Fruit fly (Drosophila melanogaster): ENCODE measurements around the gene p130CAS.

The p130CAS gene

dm6 chr3L:131998-132693 is 20.5 kb upstream of the p130CAS start (continued):
- TF ChIP-seq C15 (GFP tag; IDR thresholded peaks at IDR 0.05) (no peak), CG4328 (GFP tag; optimal IDR thresholded peaks at IDR 0.05) (peak; percentile 14), CG6813 (GFP tag; optimal IDR thresholded peaks at IDR 0.05) (no peak), HLH4C (GFP tag; IDR thresholded peaks at IDR 0.05; ENCODE audit: partially characterized antibody) (no peak), CG4404 (GFP tag; IDR thresholded peaks at IDR 0.05) (no peak), Atf-2 (GFP tag; optimal IDR thresholded peaks at IDR 0.05) (no peak), CG1024 (GFP tag; IDR thresholded peaks at IDR 0.05) (no peak), bbx (GFP tag; IDR thresholded peaks at IDR 0.05; ENCODE audit: partially characterized antibody) (peak; percentile 18; the same call in 1 of the 2 replicates), CG43689 (GFP tag; IDR thresholded peaks at IDR 0.05) (no peak), CG18476 (GFP tag; optimal IDR thresholded peaks at IDR 0.05) (no peak), Antp (GFP tag; optimal IDR thresholded peaks at IDR 0.05) (no peak), hkb (optimal IDR thresholded peaks at IDR 0.05) (no peak), hkb (GFP tag; IDR thresholded peaks at IDR 0.05) (no peak), exex (tag; optimal IDR thresholded peaks at IDR 0.05) (peak; percentile 4), unpg (GFP tag; optimal IDR thresholded peaks at IDR 0.05) (peak; percentile 9), Atf6 (GFP tag; IDR thresholded peaks at IDR 0.05) (peak; percentile 26; the same call in 1 of the 2 replicates), CG14667 (GFP tag; IDR thresholded peaks at IDR 0.05) (no peak), Ssrp (tag; optimal IDR thresholded peaks at IDR 0.05) (no peak), Eip74EF (GFP tag; optimal IDR thresholded peaks at IDR 0.05) (no peak), D19B (GFP tag; optimal IDR thresholded peaks at IDR 0.05) (no peak), CG1529 (GFP tag; optimal IDR thresholded peaks at IDR 0.05) (no peak), ro (GFP tag; IDR thresholded peaks at IDR 0.05) (no peak), oc (tag; optimal IDR thresholded peaks at IDR 0.05) (peak; percentile 5), eve (GFP tag; optimal IDR thresholded peaks at IDR 0.05) (peak in 1 of 2 experiments; percentile 70), pnt (GFP tag; optimal IDR thresholded peaks at IDR 0.05) (no peak), ase (GFP tag; IDR thresholded peaks at IDR 0.05) (no peak; the same call in 2 of the 3 replicates), CG9817 (tag; optimal IDR thresholded peaks at IDR 0.05) (no peak), Mad (GFP tag; optimal IDR thresholded peaks at IDR 0.05) (no peak), phol (tag; optimal IDR thresholded peaks at IDR 0.05) (no peak), CG3726 (GFP tag; IDR thresholded peaks at IDR 0.05) (no peak), tup (GFP tag; optimal IDR thresholded peaks at IDR 0.05) (no peak), dmrt11E (tag; optimal IDR thresholded peaks at IDR 0.05) (no peak), hth (optimal IDR thresholded peaks at IDR 0.05) (no peak), CG3847 (GFP tag; IDR thresholded peaks at IDR 0.05) (no peak), Lhr (GFP tag; optimal IDR thresholded peaks at IDR 0.05) (no peak), zfh1 (GFP tag; IDR thresholded peaks at IDR 0.05) (0 out of 3 replicates have a peak, but pooled peaks have one; percentile 13), Ravus (GFP tag; IDR thresholded peaks at IDR 0.05) (no peak), CrebB (tag; optimal IDR thresholded peaks at IDR 0.05) (no peak), CG11504 (tag; optimal IDR thresholded peaks at IDR 0.05) (no peak), ara (GFP tag; IDR thresholded peaks at IDR 0.05) (no peak), D19A (tag; optimal IDR thresholded peaks at IDR 0.05) (no peak), shn (GFP tag; optimal IDR thresholded peaks at IDR 0.05) (no peak), MTF-1 (GFP tag; optimal IDR thresholded peaks at IDR 0.05; ENCODE audit: borderline replicate concordance) (peak; percentile 64), z (GFP tag; IDR thresholded peaks at IDR 0.05) (no peak), tin (GFP tag; optimal IDR thresholded peaks at IDR 0.05) (no peak), cad (GFP tag; optimal IDR thresholded peaks at IDR 0.05) (no peak), CG7745 (tag; optimal IDR thresholded peaks at IDR 0.05) (peak; percentile 31), dan (GFP tag; IDR thresholded peaks at IDR 0.05) (no peak), ewg (GFP tag; optimal IDR thresholded peaks at IDR 0.05) (peak; percentile 8), Fer3 (tag; optimal IDR thresholded peaks at IDR 0.05) (no peak), Rx (GFP tag; IDR thresholded peaks at IDR 0.05) (no peak)

Measured in whole organism, embryonic.